Worm (Caenorhabditis elegans): ENCODE data around the gene ugt-37.

DNA sequence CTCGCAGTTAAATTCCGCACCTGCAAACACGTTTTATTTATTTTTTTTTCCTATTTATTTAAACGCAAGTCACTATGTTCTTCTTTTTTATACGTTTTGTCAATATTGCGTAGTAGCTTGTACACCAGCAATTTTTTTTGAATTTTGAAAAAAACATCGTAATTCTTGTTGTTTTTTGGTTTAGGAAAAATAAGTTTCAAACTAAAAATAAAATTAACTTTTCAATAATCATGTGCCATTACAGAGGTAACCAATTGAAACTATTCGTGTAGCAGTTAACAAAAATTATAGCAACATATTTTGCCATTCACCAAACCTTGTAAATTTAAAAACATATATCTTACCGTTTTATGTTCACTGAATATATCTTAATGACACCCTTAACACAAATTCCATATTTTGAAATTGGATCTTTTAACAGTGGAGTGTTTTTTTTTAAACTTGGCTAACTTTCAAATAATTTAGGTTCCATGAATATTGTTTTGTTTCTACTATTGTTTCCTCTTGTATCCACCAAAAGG, 21.9 kb downstream of the ugt-37 start, which contains the start of gene lmd-5:
- TF ChIP-seq nhr-28 (tag; optimal IDR thresholded peaks at IDR 0.05) (no peak), mxl-3 (GFP tag; optimal IDR thresholded peaks at IDR 0.05) (no peak), ama-1 (optimal IDR thresholded peaks at IDR 0.05) (no peak), fkh-10 (GFP tag; optimal IDR thresholded peaks at IDR 0.05) (no peak), ZK546.5 (tag; optimal IDR thresholded peaks at IDR 0.05) (no peak), unc-62 (GFP tag; optimal IDR thresholded peaks at IDR 0.05 in 1 of 2) (peak in 1 of 2 experiments; percentile 67), unc-62 (tag; optimal IDR thresholded peaks at IDR 0.05) (no peak), F26F4.8 (GFP tag; conservative IDR thresholded peaks at IDR 0.05) (no peak), ceh-82 (tag; optimal IDR thresholded peaks at IDR 0.05) (no peak), nhr-102 (tag; optimal IDR thresholded peaks at IDR 0.05) (no peak)

All from whole organism, L4 larva.